Worm (Caenorhabditis elegans) whole organism, L4 larva: Measurements from ENCODE around the gene pmp-5.

ENCODE experiments used
- Y5F2A.4 ChIP-seq: fragments of 200-800 bp; sonication (Bioruptor generic); optimal IDR thresholded peaks from 2 replicates; lab custom pipeline; 2018; ENCODE audit warnings: mild to moderate bottlenecking, missing genetic modification characterization, missing compliant biosample characterization
- aha-1 ChIP-seq: fragments of 150-350 bp; peaks from one replicate; lab custom pipeline; 2014; ENCODE audit warnings: missing biosample characterization, missing genetic modification characterization
- aly-2 ChIP-seq: sonication (generic microtip); optimal IDR thresholded peaks from 2 replicates; lab custom pipeline; 2018; ENCODE audit warnings: missing biosample characterization, missing genetic modification characterization
- ceh-82 ChIP-seq: sonication (generic microtip); optimal IDR thresholded peaks from 2 replicates; lab custom pipeline; 2017; ENCODE audit warnings: missing biosample characterization, missing genetic modification characterization
- daf-19 ChIP-seq: fragments of 200-800 bp; sonication (Bioruptor generic); conservative IDR thresholded peaks from 2 replicates; pipeline ENCODE4 v1.3.6; 2022; ENCODE audit warnings: missing genetic modification characterization, missing compliant biosample characterization
- hif-1 ChIP-seq, 2 experiments: sonication (generic microtip); optimal IDR thresholded peaks; 2 replicates each; lab custom pipeline; 2016 to 2017; ENCODE audit warnings: missing compliant biosample characterization in 2 of 2, missing genetic modification characterization in 2 of 2, missing genetic modification reagents in 2 of 2, missing genotype in 2 of 2, mild to moderate bottlenecking in 1 of 2
- lin-13 ChIP-seq: fragments of 150-350 bp; optimal IDR thresholded peaks from 2 replicates; lab custom pipeline; 2014; ENCODE audit warnings: missing biosample characterization, missing genetic modification reagents, missing genetic modification characterization
- lin-38 ChIP-seq: fragments of 200-800 bp; sonication (Bioruptor generic); IDR thresholded peaks from 2 replicates; pipeline ENCODE4 v1.3.6; 2022; ENCODE audit warnings: missing genetic modification reagents, missing genetic modification characterization, missing compliant biosample characterization
- lin-39 ChIP-seq: fragments of 150-350 bp; optimal IDR thresholded peaks from 2 replicates; lab custom pipeline; 2014; ENCODE audit warnings: missing biosample characterization, missing genetic modification reagents, missing genetic modification characterization
- nhr-28 ChIP-seq: fragments of 150-350 bp; optimal IDR thresholded peaks from 2 replicates; lab custom pipeline; 2014; ENCODE audit warnings: missing biosample characterization, missing genetic modification characterization
- nhr-42 ChIP-seq: fragments of 200-800 bp; sonication (Bioruptor generic); IDR thresholded peaks from 2 replicates; pipeline ENCODE4 v1.3.6; 2022; ENCODE audit warnings: missing genetic modification characterization, missing compliant biosample characterization
- snpc-4 ChIP-seq: fragments of 150-350 bp; optimal IDR thresholded peaks from 2 replicates; lab custom pipeline; 2014; ENCODE audit warnings: missing biosample characterization, missing genetic modification characterization
- spr-3 ChIP-seq: fragments of 200-800 bp; sonication (Bioruptor generic); optimal IDR thresholded peaks from 2 replicates; lab custom pipeline; 2018; ENCODE audit warnings: mild to moderate bottlenecking, missing genetic modification characterization, missing compliant biosample characterization
- unc-62 ChIP-seq, 3 experiments: fragments of 150-350 bp in 1 of 3; sonication (generic microtip); optimal IDR thresholded peaks in 2 of 3; peaks in 1 of 3; 1 replicate in 1 of 3; 2 replicates in 2 of 3; lab custom pipeline; 2014 to 2017; ENCODE audit warnings: missing biosample characterization in 3 of 3, missing genetic modification characterization in 3 of 3, missing genetic modification reagents in 3 of 3, missing genotype in 1 of 3

ce11 chrV:6690075-6690474 lies 24.5 kb upstream of the pmp-5 start:
- TF ChIP-seq Y5F2A.4 (no peak), lin-38 (no peak), aha-1 (no peak), nhr-28 (peak; percentile 16), ceh-82 (tag; lab: Kevin White, UChicago) (no peak), nhr-42 (GFP tag; lab: Robert Waterston, UW) (no peak), lin-39 (tag; lab: Kevin White, UChicago) (no peak), unc-62 (GFP tag; optimal IDR thresholded peaks at IDR 0.05 in 1 of 2; lab: Kevin White, UChicago) (peak in 1 of 2 experiments; percentile 22), unc-62 (tag; optimal IDR thresholded peaks at IDR 0.05; lab: Kevin White, UChicago) (no peak), daf-19 (GFP tag; lab: Robert Waterston, UW) (no peak), hif-1 (tag; optimal IDR thresholded peaks at IDR 0.05; lab: Kevin White, UChicago) (no peak), lin-13 (GFP tag; lab: Kevin White, UChicago) (no peak), aly-2 (tag; lab: Kevin White, UChicago) (no peak), snpc-4 (no peak), spr-3 (no peak)
